Fruit fly (Drosophila melanogaster) whole organism, embryonic: ENCODE results near the gene CG44139.

Experiments
- CG10274 ChIP-seq: fragments of 200-800 bp; sonication (Bioruptor generic); optimal IDR thresholded peaks from 3 replicates; lab custom pipeline; 2017; ENCODE audit warnings: missing biosample characterization, mild to moderate bottlenecking, missing genetic modification characterization
- CG13123 ChIP-seq: fragments of 200-800 bp; sonication (Bioruptor generic); optimal IDR thresholded peaks from 2 replicates; lab custom pipeline; 2016; ENCODE audit warnings: missing biosample characterization, missing genetic modification characterization
- CG15011 ChIP-seq: fragments of 200-800 bp; sonication (Bioruptor generic); optimal IDR thresholded peaks from 3 replicates; lab custom pipeline; 2018; ENCODE audit warnings: missing biosample characterization, mild to moderate bottlenecking, missing genetic modification characterization
- CG7271 ChIP-seq: fragments of 200-800 bp; sonication (Bioruptor generic); optimal IDR thresholded peaks from 2 replicates; lab custom pipeline; 2018; ENCODE audit warnings: missing biosample characterization, mild to moderate bottlenecking, missing genetic modification characterization, moderate library complexity
- D19A ChIP-seq: fragments of 200-800 bp; optimal IDR thresholded peaks from 3 replicates; lab custom pipeline; 2019; ENCODE audit warnings: missing biosample characterization, mild to moderate bottlenecking, missing genetic modification characterization, moderate library complexity
- NFAT ChIP-seq: fragments of 200-800 bp; sonication (Bioruptor generic); IDR thresholded peaks from 2 replicates; pipeline ENCODE4 v1.3.6; 2022; ENCODE audit warnings: missing biosample characterization, missing genetic modification characterization
- cad ChIP-seq: fragments of >200 bp; optimal IDR thresholded peaks from 2 replicates; lab custom pipeline; 2017; ENCODE audit warnings: missing biosample characterization, missing genetic modification characterization
- croc ChIP-seq: fragments of 200-800 bp; sonication (Bioruptor generic); conservative IDR thresholded peaks from 3 replicates; pipeline ENCODE4 v1.3.6; 2022; ENCODE audit warnings: missing biosample characterization, missing genetic modification characterization
- tgo ChIP-seq: fragments of 200-800 bp; sonication (Bioruptor generic); IDR thresholded peaks from 3 replicates; pipeline ENCODE4 v1.3.6; 2022; ENCODE audit warnings: missing biosample characterization, missing genetic modification characterization
- usp ChIP-seq: fragments of >200 bp; optimal IDR thresholded peaks from 2 replicates; lab custom pipeline; 2017; ENCODE audit warnings: missing biosample characterization, missing genetic modification characterization
- wdn ChIP-seq: fragments of 200-800 bp; sonication (Bioruptor generic); IDR thresholded peaks from 2 replicates; pipeline ENCODE4 v1.3.6; 2022; ENCODE audit warnings: missing biosample characterization, missing genetic modification characterization

DNA sequence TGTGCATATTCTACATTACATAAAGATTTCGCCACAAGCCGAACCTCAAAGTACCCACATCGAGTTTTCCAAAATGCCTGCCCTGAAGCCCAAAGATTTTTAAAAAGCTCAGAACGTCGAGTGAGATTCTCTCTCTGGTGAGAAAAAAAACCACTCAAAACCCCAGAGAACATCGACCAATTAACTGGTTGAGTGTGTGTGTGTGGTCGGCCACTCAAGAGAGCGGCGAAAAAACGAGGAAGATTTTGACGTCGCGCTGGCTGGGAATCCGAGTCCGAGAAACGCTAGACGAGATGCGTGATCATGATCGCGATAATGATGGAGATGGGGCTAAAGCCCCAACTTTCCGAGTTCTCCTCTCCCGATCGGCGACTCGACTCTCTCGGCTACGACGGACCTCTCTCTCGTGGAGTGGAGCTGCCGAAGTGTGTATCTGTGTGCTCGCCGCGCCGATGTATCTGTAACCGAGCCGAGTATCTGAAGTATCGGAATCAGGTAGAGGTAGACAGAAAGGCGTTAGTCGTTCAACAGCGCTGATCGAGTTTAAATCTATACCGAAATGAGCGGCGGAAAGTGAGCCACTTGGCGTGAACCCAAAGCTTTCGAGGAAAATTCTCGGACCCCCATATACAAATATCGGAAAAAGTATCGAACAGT, 26.3 kb downstream of the CG44139 start:
- TF ChIP-seq CG13123 (GFP tag; lab: Kevin White, UChicago) (no peak), D19A (tag; lab: Kevin White, UChicago) (no peak), croc (GFP tag; lab: Robert Waterston, UW) (no peak), NFAT (GFP tag; lab: Robert Waterston, UW) (no peak), CG15011 (no peak), wdn (GFP tag; lab: Robert Waterston, UW) (no peak), CG10274 (GFP tag; lab: Kevin White, UChicago) (no peak), cad (GFP tag; lab: Kevin White, UChicago) (no peak), CG7271 (no peak), tgo (GFP tag; lab: Robert Waterston, UW) (no peak; the same call in 2 of the 3 replicates), usp (GFP tag; lab: Kevin White, UChicago) (no peak)
